Fruit fly (Drosophila melanogaster) whole organism, embryonic: Measurements from ENCODE around the gene SCCRO.

Experiments
- ATbp ChIP-seq: fragments of 200-800 bp; sonication (Bioruptor generic); optimal IDR thresholded peaks from 2 replicates; lab custom pipeline; 2017; ENCODE audit warnings: missing biosample characterization, mild to moderate bottlenecking, missing genetic modification characterization, missing genetic modification reagents
- BtbVII ChIP-seq: fragments of 200-800 bp; sonication (Bioruptor generic); optimal IDR thresholded peaks from 3 replicates; lab custom pipeline; 2017; ENCODE audit warnings: missing biosample characterization, mild to moderate bottlenecking, missing genetic modification characterization
- CG10366 ChIP-seq: fragments of 200-800 bp; sonication (Bioruptor generic); IDR thresholded peaks from 2 replicates; pipeline ENCODE4 v1.3.6; 2022; ENCODE audit warnings: missing biosample characterization, missing genetic modification characterization
- CG10654 ChIP-seq: fragments of 200-800 bp; sonication (Bioruptor generic); optimal IDR thresholded peaks from 2 replicates; lab custom pipeline; 2016; ENCODE audit warnings: missing biosample characterization, missing genetic modification characterization
- CG11093 ChIP-seq: fragments of 200-800 bp; sonication (Bioruptor generic); IDR thresholded peaks from 3 replicates; pipeline ENCODE4 v1.3.6; 2022; ENCODE audit warnings: missing biosample characterization, missing genetic modification characterization
- CG12155 ChIP-seq: fragments of 200-800 bp; sonication (Bioruptor generic); optimal IDR thresholded peaks from 3 replicates; lab custom pipeline; 2016; ENCODE audit warnings: missing biosample characterization, missing genetic modification characterization
- CG12219 ChIP-seq: fragments of 200-800 bp; sonication (Bioruptor generic); optimal IDR thresholded peaks from 3 replicates; lab custom pipeline; 2018; ENCODE audit warnings: missing biosample characterization, mild to moderate bottlenecking, missing genetic modification characterization
- CG2712 ChIP-seq: fragments of 200-800 bp; optimal IDR thresholded peaks from 3 replicates; lab custom pipeline; 2019; ENCODE audit warnings: missing biosample characterization, mild to moderate bottlenecking, missing genetic modification characterization, moderate library complexity
- CG32532 ChIP-seq: fragments of 200-800 bp; sonication (Bioruptor generic); IDR thresholded peaks from 2 replicates; pipeline ENCODE4 v1.3.6; 2022; ENCODE audit warnings: missing biosample characterization, missing genetic modification characterization
- CG32767 ChIP-seq: fragments of 200-800 bp; sonication (Bioruptor generic); IDR thresholded peaks from 2 replicates; pipeline ENCODE4 v1.3.6; 2022; ENCODE audit warnings: missing biosample characterization, missing genetic modification characterization
- CG34376 ChIP-seq: fragments of 200-800 bp; sonication (Bioruptor generic); optimal IDR thresholded peaks from 2 replicates; lab custom pipeline; 2018; ENCODE audit warnings: missing biosample characterization, mild to moderate bottlenecking, missing genetic modification characterization
- CG3726 ChIP-seq: fragments of 200-800 bp; sonication (Bioruptor generic); IDR thresholded peaks from 3 replicates; pipeline ENCODE4, ENCODE4 v1.3.6; 2022; ENCODE audit warnings: missing biosample characterization, missing genetic modification characterization
- CG3995 ChIP-seq: fragments of 200-800 bp; sonication (Bioruptor generic); optimal IDR thresholded peaks from 3 replicates; lab custom pipeline; 2016; ENCODE audit warnings: missing biosample characterization, missing genetic modification characterization
- CG4404 ChIP-seq: fragments of 200-800 bp; sonication (Bioruptor generic); IDR thresholded peaks from 2 replicates; pipeline ENCODE4 v1.3.6; 2022; ENCODE audit warnings: missing biosample characterization, missing genetic modification characterization
- CG4707 ChIP-seq: fragments of 200-800 bp; sonication (Bioruptor generic); optimal IDR thresholded peaks from 2 replicates; lab custom pipeline; 2018; ENCODE audit warnings: missing biosample characterization, mild to moderate bottlenecking, missing genetic modification characterization, moderate library complexity
- CHES-1-like ChIP-seq: fragments of 200-800 bp; sonication (Bioruptor generic); optimal IDR thresholded peaks from 2 replicates; lab custom pipeline; 2016; ENCODE audit warnings: missing biosample characterization, missing genetic modification characterization
- D19A ChIP-seq: fragments of 200-800 bp; optimal IDR thresholded peaks from 3 replicates; lab custom pipeline; 2019; ENCODE audit warnings: missing biosample characterization, mild to moderate bottlenecking, missing genetic modification characterization, moderate library complexity
- Dfd ChIP-seq, 2 experiments: fragments of >200 bp; optimal IDR thresholded peaks; 2 replicates each; lab custom pipeline; 2017; ENCODE audit warnings: missing biosample characterization in 2 of 2, missing genetic modification characterization in 2 of 2
- Dip3 ChIP-seq: fragments of 200-800 bp; sonication (Bioruptor generic); optimal IDR thresholded peaks from 3 replicates; lab custom pipeline; 2016; ENCODE audit warnings: missing biosample characterization, missing genetic modification characterization
- Doc2 ChIP-seq: fragments of 200-800 bp; sonication (Bioruptor generic); IDR thresholded peaks from 2 replicates; pipeline ENCODE4 v1.3.6; 2022; ENCODE audit warnings: missing biosample characterization, missing genetic modification characterization
- Gsc ChIP-seq: fragments of 200-800 bp; sonication (Bioruptor generic); IDR thresholded peaks from 2 replicates; pipeline ENCODE4 v1.3.6; 2022; ENCODE audit warnings: missing biosample characterization, missing genetic modification characterization
- H2.0 ChIP-seq: fragments of 200-800 bp; sonication (Bioruptor generic); IDR thresholded peaks from 2 replicates; pipeline ENCODE4 v1.3.6; 2022; ENCODE audit warnings: missing biosample characterization, missing genetic modification characterization
- HmgD ChIP-seq: fragments of 200-800 bp; sonication (Bioruptor generic); optimal IDR thresholded peaks from 3 replicates; lab custom pipeline; 2016; ENCODE audit warnings: missing biosample characterization, missing genetic modification characterization
- Hr3 ChIP-seq: fragments of 200-800 bp; sonication (Bioruptor generic); optimal IDR thresholded peaks from 3 replicates; lab custom pipeline; 2016; ENCODE audit warnings: missing biosample characterization, missing genetic modification characterization
- Jarid2 ChIP-seq: fragments of 200-800 bp; sonication (Bioruptor generic); optimal IDR thresholded peaks from 3 replicates; lab custom pipeline; 2017; ENCODE audit warnings: mild to moderate bottlenecking, missing biosample characterization, missing genetic modification reagents, missing genetic modification characterization
- Mad ChIP-seq: fragments of 200-800 bp; sonication (Bioruptor generic); optimal IDR thresholded peaks from 2 replicates; lab custom pipeline; 2016; ENCODE audit warnings: missing biosample characterization, missing genetic modification characterization
- NFAT ChIP-seq: fragments of 200-800 bp; sonication (Bioruptor generic); IDR thresholded peaks from 2 replicates; pipeline ENCODE4 v1.3.6; 2022; ENCODE audit warnings: missing biosample characterization, missing genetic modification characterization
- Optix ChIP-seq: fragments of 200-800 bp; sonication (Bioruptor generic); IDR thresholded peaks from 3 replicates; pipeline ENCODE4 v1.3.6; 2022; ENCODE audit warnings: missing biosample characterization, missing genetic modification characterization
- PHDP ChIP-seq: fragments of 200-800 bp; sonication (Bioruptor generic); optimal IDR thresholded peaks from 3 replicates; lab custom pipeline; 2018; ENCODE audit warnings: missing biosample characterization, mild to moderate bottlenecking, missing genetic modification characterization, moderate library complexity
- Sox102F ChIP-seq: fragments of 200-800 bp; sonication (Bioruptor generic); optimal IDR thresholded peaks from 2 replicates; lab custom pipeline; 2018; ENCODE audit warnings: missing biosample characterization, mild to moderate bottlenecking, missing genetic modification characterization, moderate library complexity
- Xrp1 ChIP-seq: fragments of 200-800 bp; sonication (Bioruptor generic); IDR thresholded peaks from 2 replicates; pipeline ENCODE4 v1.3.6; 2022; ENCODE audit warnings: missing biosample characterization, missing genetic modification characterization
- ab ChIP-seq: fragments of 200-800 bp; sonication (Bioruptor generic); optimal IDR thresholded peaks from 2 replicates; lab custom pipeline; 2016; ENCODE audit warnings: missing biosample characterization, missing genetic modification characterization
- bcd ChIP-seq: fragments of 200-800 bp; sonication (Bioruptor generic); optimal IDR thresholded peaks from 2 replicates; lab custom pipeline; 2017; ENCODE audit warnings: missing biosample characterization, mild to moderate bottlenecking, missing genetic modification characterization
- cad ChIP-seq: fragments of >200 bp; optimal IDR thresholded peaks from 2 replicates; lab custom pipeline; 2017; ENCODE audit warnings: missing biosample characterization, missing genetic modification characterization
- cas ChIP-seq: fragments of 200-800 bp; sonication (Bioruptor generic); IDR thresholded peaks from 2 replicates; pipeline ENCODE4 v1.3.6; 2022; ENCODE audit warnings: missing biosample characterization, missing genetic modification characterization
- chm ChIP-seq: fragments of 200-800 bp; sonication (Bioruptor generic); IDR thresholded peaks from 2 replicates; pipeline ENCODE4 v1.3.6; 2022; ENCODE audit warnings: missing biosample characterization, missing genetic modification characterization
- crc ChIP-seq: fragments of 200-800 bp; sonication (Bioruptor generic); optimal IDR thresholded peaks from 2 replicates; lab custom pipeline; 2016; ENCODE audit warnings: missing biosample characterization, missing genetic modification characterization
- cwo ChIP-seq: fragments of 200-800 bp; sonication (Bioruptor generic); optimal IDR thresholded peaks from 3 replicates; lab custom pipeline; 2017; ENCODE audit warnings: missing biosample characterization, missing genetic modification characterization, mild to moderate bottlenecking, moderate library complexity, missing genetic modification reagents
- danr ChIP-seq: fragments of 200-800 bp; sonication (Bioruptor generic); IDR thresholded peaks from 2 replicates; pipeline ENCODE4 v1.3.6; 2022; ENCODE audit warnings: missing biosample characterization, missing genetic modification characterization
- disco-r ChIP-seq: fragments of 200-800 bp; sonication (Bioruptor generic); optimal IDR thresholded peaks from 2 replicates; lab custom pipeline; 2016; ENCODE audit warnings: missing biosample characterization, missing genetic modification characterization
- fd64A ChIP-seq: fragments of 200-800 bp; sonication (Bioruptor generic); optimal IDR thresholded peaks from 3 replicates; lab custom pipeline; 2018; ENCODE audit warnings: missing biosample characterization, mild to moderate bottlenecking, missing genetic modification characterization
- inv ChIP-seq: fragments of 200-800 bp; sonication (Bioruptor generic); IDR thresholded peaks from 2 replicates; pipeline ENCODE4 v1.3.6; 2022; ENCODE audit warnings: missing biosample characterization, missing genetic modification characterization; ENCODE audit not compliant: partially characterized antibody
- maf-S ChIP-seq: fragments of 200-800 bp; sonication (Bioruptor generic); optimal IDR thresholded peaks from 2 replicates; lab custom pipeline; 2016; ENCODE audit warnings: missing biosample characterization, missing genetic modification characterization
- mam ChIP-seq: fragments of 200-800 bp; sonication (Bioruptor generic); optimal IDR thresholded peaks from 3 replicates; lab custom pipeline; 2016; ENCODE audit warnings: missing biosample characterization, missing genetic modification characterization
- otp ChIP-seq: fragments of 200-800 bp; sonication (Bioruptor generic); IDR thresholded peaks from 3 replicates; pipeline ENCODE4, ENCODE4 v1.3.6; 2022; ENCODE audit warnings: missing biosample characterization, missing genetic modification characterization
- slou ChIP-seq: fragments of 200-800 bp; sonication (Bioruptor generic); optimal IDR thresholded peaks from 3 replicates; lab custom pipeline; 2016; ENCODE audit warnings: missing biosample characterization, missing genetic modification characterization
- sna ChIP-seq: fragments of 200-800 bp; sonication (Bioruptor generic); IDR thresholded peaks from 2 replicates; pipeline ENCODE4 v1.3.6; 2022; ENCODE audit warnings: missing biosample characterization, missing genetic modification characterization; ENCODE audit not compliant: partially characterized antibody
- sug ChIP-seq: fragments of 200-800 bp; optimal IDR thresholded peaks from 2 replicates; lab custom pipeline; 2019; ENCODE audit warnings: missing biosample characterization, mild to moderate bottlenecking, missing genetic modification characterization, moderate library complexity
- twi ChIP-seq: fragments of 200-800 bp; optimal IDR thresholded peaks from 2 replicates; lab custom pipeline; 2019; ENCODE audit warnings: missing biosample characterization, mild to moderate bottlenecking, missing genetic modification characterization, moderate library complexity
- wek ChIP-seq: fragments of 200-800 bp; sonication (Bioruptor generic); optimal IDR thresholded peaks from 3 replicates; lab custom pipeline; 2018; ENCODE audit warnings: missing biosample characterization, mild to moderate bottlenecking, missing genetic modification characterization, moderate library complexity

Gene SCCRO

dm6 chr3L:15533402-15534129, 29.7 kb upstream of the SCCRO start (continued):
- TF ChIP-seq cas (GFP tag; lab: Robert Waterston, UW), result 0 out of 2 replicates have a peak, but pooled peaks have one; percentile 5
- TF ChIP-seq Dip3 (GFP tag; lab: Kevin White, UChicago), result peak; percentile 32
- peak; percentile 23 for TF ChIP-seq CG3995 (GFP tag; lab: Kevin White, UChicago)
- TF ChIP-seq Hr3, result no peak
- TF ChIP-seq mam (GFP tag; lab: Kevin White, UChicago), result peak; percentile 52
- TF ChIP-seq slou, result no peak
- peak; percentile 28 for TF ChIP-seq bcd (GFP tag; lab: Kevin White, UChicago)
- no peak for TF ChIP-seq Dfd (GFP tag; optimal IDR thresholded peaks at IDR 0.05; lab: Kevin White, UChicago)
- no peak for TF ChIP-seq sug (tag; lab: Kevin White, UChicago)
- TF ChIP-seq H2.0 (GFP tag; lab: Robert Waterston, UW), result peak; percentile 46; the same call in 1 of the 2 replicates
- no peak for TF ChIP-seq otp (GFP tag; lab: Robert Waterston, UW)
- TF ChIP-seq CHES-1-like (GFP tag; lab: Kevin White, UChicago), result no peak
- TF ChIP-seq maf-S (GFP tag; lab: Kevin White, UChicago), result no peak
- peak; percentile 75 for TF ChIP-seq D19A (tag; lab: Kevin White, UChicago)
- TF ChIP-seq CG34376 (GFP tag; lab: Kevin White, UChicago), result no peak
- peak; percentile 63 for TF ChIP-seq CG2712 (tag; lab: Kevin White, UChicago)
- TF ChIP-seq Doc2 (GFP tag; lab: Robert Waterston, UW), result no peak
- peak; percentile 19 for TF ChIP-seq CG12219
- TF ChIP-seq CG32532 (GFP tag; lab: Robert Waterston, UW), result no peak; the same call in 1 of the 2 replicates
- TF ChIP-seq ab, result no peak
- no peak for TF ChIP-seq BtbVII (GFP tag; lab: Kevin White, UChicago)
- TF ChIP-seq twi (tag; lab: Kevin White, UChicago), result no peak
- TF ChIP-seq Gsc (GFP tag; lab: Robert Waterston, UW), result no peak
- peak; percentile 24 for TF ChIP-seq CG4707 (GFP tag; lab: Kevin White, UChicago)
- TF ChIP-seq HmgD (GFP tag; lab: Kevin White, UChicago), result no peak
- TF ChIP-seq NFAT, result 0 out of 2 replicates have a peak, but pooled peaks have one; percentile 48
- TF ChIP-seq sna, result no peak
- TF ChIP-seq fd64A (GFP tag; lab: Kevin White, UChicago), result peak; percentile 42
- no peak for TF ChIP-seq chm (GFP tag; lab: Robert Waterston, UW)
- peak; percentile 9 for TF ChIP-seq disco-r (GFP tag; lab: Kevin White, UChicago)
- TF ChIP-seq wek (GFP tag; lab: Kevin White, UChicago), result no peak
- TF ChIP-seq cad (GFP tag; lab: Kevin White, UChicago), result no peak
- TF ChIP-seq ATbp (GFP tag; lab: Kevin White, UChicago), result peak; percentile 36
- no peak for TF ChIP-seq crc (GFP tag; lab: Kevin White, UChicago)
- no peak for TF ChIP-seq CG4404
- TF ChIP-seq PHDP (tag; lab: Kevin White, UChicago), result peak; percentile 33
- TF ChIP-seq Optix (GFP tag; lab: Robert Waterston, UW), result peak; percentile 41; the same call in 1 of the 3 replicates
- no peak for TF ChIP-seq danr
- TF ChIP-seq Sox102F (GFP tag; lab: Kevin White, UChicago), result peak; percentile 58
- peak; percentile 50 for TF ChIP-seq Xrp1
- 0 out of 3 replicates have a peak, but pooled peaks have one; percentile 58 for TF ChIP-seq CG3726 (GFP tag; lab: Robert Waterston, UW)
- no peak for TF ChIP-seq CG10654 (GFP tag; lab: Kevin White, UChicago)
- no peak for TF ChIP-seq inv (GFP tag; lab: Robert Waterston, UW)
- no peak for TF ChIP-seq Jarid2
- no peak for TF ChIP-seq CG10366 (GFP tag; lab: Robert Waterston, UW)
- peak; percentile 1 for TF ChIP-seq CG12155 (GFP tag; lab: Kevin White, UChicago)
- TF ChIP-seq CG32767 (GFP tag; lab: Robert Waterston, UW), result 0 out of 2 replicates have a peak, but pooled peaks have one; percentile 48
- TF ChIP-seq cwo (GFP tag; lab: Kevin White, UChicago), result peak; percentile 5
- TF ChIP-seq CG11093 (GFP tag; lab: Robert Waterston, UW), result 0 out of 3 replicates have a peak, but pooled peaks have one; percentile 6
- TF ChIP-seq Mad, result no peak
